Worm (Caenorhabditis elegans) whole organism, L4 larva: ENCODE results near the gene Y116A8C.38.

Experiments used
- ama-1 ChIP-seq: fragments of 150-350 bp; optimal IDR thresholded peaks from 2 replicates; lab custom pipeline; 2014; ENCODE audit warnings: inconsistent platforms, mixed read lengths
- jun-1 ChIP-seq: fragments of 150-350 bp; optimal IDR thresholded peaks from 2 replicates; lab custom pipeline; 2014; ENCODE audit warnings: missing biosample characterization, missing genetic modification reagents, missing genetic modification characterization
- nhr-28 ChIP-seq: fragments of 150-350 bp; optimal IDR thresholded peaks from 2 replicates; lab custom pipeline; 2014; ENCODE audit warnings: missing biosample characterization, missing genetic modification characterization
- pha-4 ChIP-seq, 2 experiments: fragments of 150-350 bp in 1 of 2; fragments of 200-800 bp in 1 of 2; sonication (Bioruptor generic) in 1 of 2; IDR thresholded peaks in 1 of 2; optimal IDR thresholded peaks in 1 of 2; 2 replicates each; pipeline versions ENCODE4 v1.3.6 to Lab custom; 2014 to 2022; ENCODE audit warnings: missing genetic modification characterization in 2 of 2, missing genetic modification reagents in 2 of 2, missing biosample characterization in 1 of 2, missing compliant biosample characterization in 1 of 2
- rbr-2 ChIP-seq: sonication (generic microtip); optimal IDR thresholded peaks from 2 replicates; lab custom pipeline; 2016; ENCODE audit warnings: missing genotype, missing genetic modification characterization, missing compliant biosample characterization

- TF ChIP-seq ama-1 (lab: Kevin White, UChicago) (no peak), pha-4 (GFP tag; IDR thresholded peaks at IDR 0.05; lab: Robert Waterston, UW) (no peak), pha-4 (tag; optimal IDR thresholded peaks at IDR 0.05; lab: Kevin White, UChicago) (no peak), nhr-28 (tag; lab: Kevin White, UChicago) (no peak), rbr-2 (tag; lab: Kevin White, UChicago) (no peak), jun-1 (tag; lab: Kevin White, UChicago) (no peak)
Observed at ce11 chrIV:17162515-17162914, 31.2 kb downstream of the Y116A8C.38 start, which contains the start of gene skr-13.
